Fruit fly (Drosophila melanogaster) whole organism, wandering third instar larva: Measurements from ENCODE around the gene CG5043.
A peak's percentile ranks its signal among the peaks of the same experiment; 100 is the strongest.

ENCODE experiments used
- Abd-B ChIP-seq: fragments of >200 bp; optimal IDR thresholded peaks from 2 replicates; lab custom pipeline; 2017; ENCODE audit warnings: missing biosample characterization, missing genetic modification characterization
- CG32264 ChIP-seq: fragments of 200-800 bp; sonication (Bioruptor generic); optimal IDR thresholded peaks from 2 replicates; lab custom pipeline; 2016; ENCODE audit warnings: missing biosample characterization, missing genetic modification characterization
- CG9705 ChIP-seq: fragments of 200-800 bp; sonication (Bioruptor generic); optimal IDR thresholded peaks from 2 replicates; lab custom pipeline; 2018; ENCODE audit warnings: missing biosample characterization, mild to moderate bottlenecking, missing genetic modification characterization
- CrebA ChIP-seq: fragments of 200-800 bp; sonication (Bioruptor generic); optimal IDR thresholded peaks from 2 replicates; lab custom pipeline; 2016; ENCODE audit warnings: missing biosample characterization, mild to moderate bottlenecking, missing genetic modification characterization, borderline replicate concordance
- Dfd ChIP-seq: fragments of >200 bp; optimal IDR thresholded peaks from 2 replicates; lab custom pipeline; 2017; ENCODE audit warnings: missing biosample characterization, missing genetic modification characterization
- Dif ChIP-seq: fragments of 200-275, 200-300 bp; sonication (Bioruptor generic); optimal IDR thresholded peaks from 2 replicates; lab custom pipeline; 2018; ENCODE audit warnings: missing biosample characterization, missing genetic modification characterization; ENCODE audit not compliant: partially characterized antibody
- GATAd ChIP-seq: sonication (Bioruptor generic); optimal IDR thresholded peaks from 2 replicates; lab custom pipeline; 2016; ENCODE audit warnings: missing biosample characterization, missing genetic modification characterization
- HLH106 ChIP-seq: fragments of 200-800 bp; optimal IDR thresholded peaks from 3 replicates; lab custom pipeline; 2019; ENCODE audit warnings: missing biosample characterization, mild to moderate bottlenecking, missing genetic modification characterization, moderate library complexity
- Hnf4 ChIP-seq: fragments of 200-800 bp; sonication (Bioruptor generic); optimal IDR thresholded peaks from 2 replicates; lab custom pipeline; 2016; ENCODE audit warnings: missing biosample characterization, mild to moderate bottlenecking, missing genetic modification characterization
- Hr78 ChIP-seq: fragments of >200 bp; optimal IDR thresholded peaks from 2 replicates; lab custom pipeline; 2017; ENCODE audit warnings: missing biosample characterization, missing genetic modification characterization
- Hr83 ChIP-seq: fragments of 200-300 bp; sonication (Bioruptor generic); optimal IDR thresholded peaks from 2 replicates; lab custom pipeline; 2016; ENCODE audit warnings: missing biosample characterization, mild to moderate bottlenecking, missing genetic modification characterization, moderate library complexity; ENCODE audit not compliant: poor library complexity, severe bottlenecking
- Jra ChIP-seq: sonication (Bioruptor generic); optimal IDR thresholded peaks from 2 replicates; lab custom pipeline; 2016; ENCODE audit warnings: missing biosample characterization, missing genetic modification characterization
- Mio ChIP-seq: sonication (Bioruptor generic); optimal IDR thresholded peaks from 2 replicates; lab custom pipeline; 2016; ENCODE audit warnings: missing biosample characterization, missing genetic modification characterization
- Myc ChIP-seq: fragments of >200 bp; optimal IDR thresholded peaks from 2 replicates; lab custom pipeline; 2017
- N ChIP-seq: fragments of >200 bp; optimal IDR thresholded peaks from 2 replicates; lab custom pipeline; 2018; ENCODE audit warnings: missing biosample characterization, missing external identifiers, missing genetic modification characterization
- OdsH ChIP-seq: fragments of 200-800 bp; sonication (Bioruptor generic); optimal IDR thresholded peaks from 2 replicates; lab custom pipeline; 2016; ENCODE audit warnings: missing biosample characterization, mild to moderate bottlenecking, missing genetic modification characterization
- Rel ChIP-seq, 2 experiments: fragments of 200-800 bp; sonication (Bioruptor generic) in 1 of 2; optimal IDR thresholded peaks; 2 replicates in 1 of 2; 3 replicates in 1 of 2; lab custom pipeline; 2016 to 2019; ENCODE audit warnings: mild to moderate bottlenecking in 2 of 2, missing biosample characterization in 2 of 2, missing genetic modification characterization in 2 of 2, moderate library complexity in 1 of 2
- Sp1 ChIP-seq: fragments of 200-800 bp; sonication (Bioruptor generic); optimal IDR thresholded peaks from 3 replicates; lab custom pipeline; 2019; ENCODE audit warnings: missing biosample characterization, mild to moderate bottlenecking, missing genetic modification characterization, moderate library complexity
- Vsx2 ChIP-seq: fragments of 200-300, 225-300 bp; sonication (Bioruptor generic); optimal IDR thresholded peaks from 2 replicates; lab custom pipeline; 2018; ENCODE audit warnings: missing biosample characterization, missing genetic modification characterization; ENCODE audit not compliant: partially characterized antibody
- br ChIP-seq: fragments of 200-800 bp; sonication (Bioruptor generic); optimal IDR thresholded peaks from 2 replicates; lab custom pipeline; 2016; ENCODE audit warnings: missing biosample characterization, missing genetic modification characterization
- brk ChIP-seq: fragments of 200-800 bp; sonication (Bioruptor generic); optimal IDR thresholded peaks from 2 replicates; lab custom pipeline; 2016; ENCODE audit warnings: missing biosample characterization, mild to moderate bottlenecking, missing genetic modification characterization
- dl ChIP-seq, 2 experiments: fragments of 175-275, 200-275 bp in 1 of 2; fragments of 200-275 bp in 1 of 2; sonication (Bioruptor generic); optimal IDR thresholded peaks; lab custom pipeline; 2018; ENCODE audit warnings: mild to moderate bottlenecking in 2 of 2, missing biosample characterization in 2 of 2, missing genetic modification characterization in 2 of 2, moderate library complexity in 2 of 2; ENCODE audit not compliant: partially characterized antibody in 2 of 2, insufficient read depth in 1 of 2
- dmrt93B ChIP-seq: fragments of 200-800 bp; sonication (Bioruptor generic); optimal IDR thresholded peaks from 2 replicates; lab custom pipeline; 2018; ENCODE audit warnings: missing biosample characterization, mild to moderate bottlenecking, missing genetic modification characterization
- dsf ChIP-seq: sonication (Bioruptor generic); optimal IDR thresholded peaks from 2 replicates; lab custom pipeline; 2016; ENCODE audit warnings: missing biosample characterization, missing genetic modification characterization, borderline replicate concordance
- ey ChIP-seq: fragments of 200-800 bp; sonication (Bioruptor generic); optimal IDR thresholded peaks from 2 replicates; lab custom pipeline; 2016; ENCODE audit warnings: missing biosample characterization, missing genetic modification characterization
- foxo ChIP-seq, 2 experiments: fragments of 200-800 bp; sonication (Bioruptor generic); optimal IDR thresholded peaks; 2 replicates in 1 of 2; 3 replicates in 1 of 2; lab custom pipeline; 2016 to 2017; ENCODE audit warnings: missing biosample characterization in 2 of 2, missing genetic modification characterization in 2 of 2
- fru ChIP-seq: fragments of 200-800 bp; sonication (Bioruptor generic); optimal IDR thresholded peaks from 3 replicates; lab custom pipeline; 2016; ENCODE audit warnings: missing biosample characterization, mild to moderate bottlenecking, missing genetic modification characterization
- h ChIP-seq: fragments of 200-800 bp; sonication (Bioruptor generic); optimal IDR thresholded peaks from 3 replicates; lab custom pipeline; 2016; ENCODE audit warnings: missing biosample characterization, mild to moderate bottlenecking, missing genetic modification characterization
- jim ChIP-seq: fragments of 175-275, 200-325 bp; sonication (Bioruptor generic); optimal IDR thresholded peaks from 2 replicates; lab custom pipeline; 2016; ENCODE audit warnings: missing biosample characterization, mild to moderate bottlenecking, missing genetic modification characterization
- lola ChIP-seq: fragments of >200 bp; optimal IDR thresholded peaks from 2 replicates; lab custom pipeline; 2017; ENCODE audit warnings: missing biosample characterization, missing genetic modification characterization
- pan ChIP-seq: fragments of >200 bp; optimal IDR thresholded peaks from 2 replicates; lab custom pipeline; 2017
- psq ChIP-seq: fragments of 200-800 bp; sonication (Bioruptor generic); optimal IDR thresholded peaks from 3 replicates; lab custom pipeline; 2017; ENCODE audit warnings: missing biosample characterization, mild to moderate bottlenecking, missing genetic modification characterization, moderate library complexity
- rgr ChIP-seq: fragments of 200-800 bp; sonication (Bioruptor generic); optimal IDR thresholded peaks from 3 replicates; lab custom pipeline; 2016; ENCODE audit warnings: missing biosample characterization, mild to moderate bottlenecking, missing genetic modification characterization
- sage ChIP-seq: fragments of 200-800 bp; sonication (Bioruptor generic); optimal IDR thresholded peaks from 2 replicates; lab custom pipeline; 2016; ENCODE audit warnings: missing biosample characterization, mild to moderate bottlenecking, missing genetic modification characterization
- sv ChIP-seq: fragments of 200-800 bp; sonication (Bioruptor generic); optimal IDR thresholded peaks from 3 replicates; lab custom pipeline; 2016; ENCODE audit warnings: missing biosample characterization, missing genetic modification characterization
- tai ChIP-seq: sonication (Bioruptor generic); optimal IDR thresholded peaks from 2 replicates; lab custom pipeline; 2016; ENCODE audit warnings: missing biosample characterization, missing genetic modification characterization
- usp ChIP-seq: fragments of >200 bp; optimal IDR thresholded peaks from 2 replicates; lab custom pipeline; 2017; ENCODE audit warnings: missing biosample characterization, missing genetic modification characterization
- woc ChIP-seq: sonication (Bioruptor generic); optimal IDR thresholded peaks from 2 replicates; lab custom pipeline; 2016; ENCODE audit warnings: missing biosample characterization, mild to moderate bottlenecking, missing genetic modification characterization

The CG5043 gene

DNA sequence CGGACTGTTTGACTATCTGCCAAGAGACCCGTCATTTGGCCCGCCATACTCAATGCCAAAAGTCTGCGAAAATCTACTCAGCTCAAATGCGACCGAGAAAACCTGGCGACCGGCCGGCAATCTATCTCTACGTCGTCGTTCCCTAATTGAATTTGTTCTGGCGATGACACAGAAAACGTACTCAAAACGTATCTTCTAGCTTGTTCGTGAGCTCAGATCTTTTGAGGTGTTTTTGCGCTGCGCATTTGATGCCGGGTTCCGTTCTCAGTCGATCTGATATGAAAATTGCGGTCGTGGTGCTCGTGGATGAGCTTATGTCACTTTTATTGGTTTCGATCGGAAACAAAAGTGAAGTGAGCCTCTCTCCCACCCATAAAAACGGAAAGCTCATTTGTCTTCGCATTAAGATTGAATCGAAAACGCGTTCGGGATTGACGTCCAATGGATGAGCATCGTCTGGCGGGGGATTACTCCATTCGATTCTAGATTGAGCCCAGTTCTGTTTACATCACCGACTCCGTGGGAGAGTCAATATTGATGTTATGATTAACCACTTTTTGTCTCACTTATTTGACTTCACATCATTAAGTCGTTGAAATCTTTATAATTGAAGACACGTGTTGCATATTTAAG lies 45.8 kb upstream of the CG5043 start:
- TF ChIP-seq dl (GFP tag; optimal IDR thresholded peaks at IDR 0.05; lab: Kevin White, UChicago; ENCODE audit: insufficient read depth in 1 of 2, partially characterized antibody in 2 of 2) (no peak), Abd-B (GFP tag; lab: Kevin White, UChicago) (no peak), OdsH (GFP tag; lab: Kevin White, UChicago) (no peak), usp (GFP tag; lab: Kevin White, UChicago) (no peak), woc (GFP tag; lab: Kevin White, UChicago) (no peak), Dif (peak; percentile 42), foxo (GFP tag; optimal IDR thresholded peaks at IDR 0.05; lab: Kevin White, UChicago) (peak in 1 of 2 experiments; percentile 13), Hr78 (GFP tag; lab: Kevin White, UChicago) (no peak), Rel (GFP tag; optimal IDR thresholded peaks at IDR 0.05; lab: Kevin White, UChicago) (no peak), Rel (tag; optimal IDR thresholded peaks at IDR 0.05; lab: Kevin White, UChicago) (peak; percentile 82), Mio (GFP tag; lab: Kevin White, UChicago) (no peak), rgr (GFP tag; lab: Kevin White, UChicago) (peak; percentile 25), Vsx2 (GFP tag; lab: Kevin White, UChicago) (no peak), N (GFP tag; lab: Kevin White, UChicago) (no peak), h (GFP tag; lab: Kevin White, UChicago) (peak; percentile 27), Hr83 (GFP tag; lab: Kevin White, UChicago) (peak; percentile 24), ey (GFP tag; lab: Kevin White, UChicago) (no peak)

DNA sequence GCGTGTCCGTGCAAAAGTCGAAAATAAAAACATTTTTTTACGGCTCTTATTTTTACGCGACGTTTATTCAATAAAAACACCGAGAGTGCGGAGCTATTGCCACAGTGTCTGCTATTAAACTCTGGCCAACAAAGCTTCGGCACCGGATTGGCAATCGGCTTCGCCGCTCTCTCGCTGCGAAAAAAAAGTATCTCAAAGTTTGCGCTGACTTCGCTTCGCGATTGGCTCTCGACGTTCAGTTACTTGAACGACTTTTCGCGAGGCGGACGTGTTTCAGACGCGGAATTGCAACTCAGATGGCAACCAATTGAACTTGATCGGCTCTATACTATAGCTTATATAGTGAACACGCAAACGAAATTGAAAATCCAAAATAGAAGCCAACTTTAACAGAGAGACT lies 44.6 kb upstream of the CG5043 start:
- TF ChIP-seq dmrt93B (GFP tag; lab: Kevin White, UChicago), result no peak
- TF ChIP-seq Myc (lab: Kevin White, UChicago), result no peak
- TF ChIP-seq CG9705 (GFP tag; lab: Kevin White, UChicago), result no peak
- peak; percentile 22 for TF ChIP-seq brk (GFP tag; lab: Kevin White, UChicago)
- no peak for TF ChIP-seq Hr78 (GFP tag; lab: Kevin White, UChicago)
- TF ChIP-seq sv (GFP tag; lab: Kevin White, UChicago), result no peak
- no peak for TF ChIP-seq N (GFP tag; lab: Kevin White, UChicago)
- TF ChIP-seq Vsx2 (GFP tag; lab: Kevin White, UChicago), result no peak
- peak; percentile 59 for TF ChIP-seq Hr83 (GFP tag; lab: Kevin White, UChicago)
- TF ChIP-seq usp (GFP tag; lab: Kevin White, UChicago), result no peak
- TF ChIP-seq Dif, result peak; percentile 88
- no peak for TF ChIP-seq Abd-B (GFP tag; lab: Kevin White, UChicago)
- peak; percentile 16 for TF ChIP-seq rgr (GFP tag; lab: Kevin White, UChicago)
- TF ChIP-seq woc (GFP tag; lab: Kevin White, UChicago), result no peak
- TF ChIP-seq HLH106, result no peak
- no peak for TF ChIP-seq lola (GFP tag; lab: Kevin White, UChicago)
- peak; percentile 36 for TF ChIP-seq Hnf4 (GFP tag; lab: Kevin White, UChicago)
- no peak for TF ChIP-seq GATAd (GFP tag; lab: Kevin White, UChicago)
- TF ChIP-seq psq (GFP tag; lab: Kevin White, UChicago), result peak; percentile 12
- no peak for TF ChIP-seq dsf (GFP tag; lab: Kevin White, UChicago)
- TF ChIP-seq fru (GFP tag; lab: Kevin White, UChicago), result peak; percentile 79
- peak in 1 of 2 experiments; percentile 23 for TF ChIP-seq foxo (GFP tag; optimal IDR thresholded peaks at IDR 0.05; lab: Kevin White, UChicago)
- peak; percentile 26 for TF ChIP-seq OdsH (GFP tag; lab: Kevin White, UChicago)
- no peak for TF ChIP-seq Jra (GFP tag; lab: Kevin White, UChicago)
- TF ChIP-seq ey (GFP tag; lab: Kevin White, UChicago), result no peak
- TF ChIP-seq Sp1 (GFP tag; lab: Kevin White, UChicago), result peak; percentile 46
- TF ChIP-seq Dfd, result no peak
- TF ChIP-seq dl (GFP tag; optimal IDR thresholded peaks at IDR 0.05; lab: Kevin White, UChicago; ENCODE audit: insufficient read depth in 1 of 2, partially characterized antibody in 2 of 2), result peak; percentile 69 to 73
- TF ChIP-seq pan (lab: Kevin White, UChicago), result no peak
- peak; percentile 8 for TF ChIP-seq br (GFP tag; lab: Kevin White, UChicago)
- TF ChIP-seq Rel (GFP tag; optimal IDR thresholded peaks at IDR 0.05; lab: Kevin White, UChicago), result no peak
- peak; percentile 60 for TF ChIP-seq Rel (tag; optimal IDR thresholded peaks at IDR 0.05; lab: Kevin White, UChicago)
- TF ChIP-seq tai (GFP tag; lab: Kevin White, UChicago), result no peak
- TF ChIP-seq CG32264 (GFP tag; lab: Kevin White, UChicago), result no peak
- TF ChIP-seq jim (GFP tag; lab: Kevin White, UChicago), result peak; percentile 25
- TF ChIP-seq h (GFP tag; lab: Kevin White, UChicago), result peak; percentile 36
- no peak for TF ChIP-seq sage (GFP tag; lab: Kevin White, UChicago)
- peak; percentile 59 for TF ChIP-seq CrebA
- no peak for TF ChIP-seq Mio (GFP tag; lab: Kevin White, UChicago)
- TF ChIP-seq, all 38 proteins: peak for 16
